Fruit fly (Drosophila melanogaster): Measurements from ENCODE around the gene Brd8.

The Brd8 gene

DNA sequence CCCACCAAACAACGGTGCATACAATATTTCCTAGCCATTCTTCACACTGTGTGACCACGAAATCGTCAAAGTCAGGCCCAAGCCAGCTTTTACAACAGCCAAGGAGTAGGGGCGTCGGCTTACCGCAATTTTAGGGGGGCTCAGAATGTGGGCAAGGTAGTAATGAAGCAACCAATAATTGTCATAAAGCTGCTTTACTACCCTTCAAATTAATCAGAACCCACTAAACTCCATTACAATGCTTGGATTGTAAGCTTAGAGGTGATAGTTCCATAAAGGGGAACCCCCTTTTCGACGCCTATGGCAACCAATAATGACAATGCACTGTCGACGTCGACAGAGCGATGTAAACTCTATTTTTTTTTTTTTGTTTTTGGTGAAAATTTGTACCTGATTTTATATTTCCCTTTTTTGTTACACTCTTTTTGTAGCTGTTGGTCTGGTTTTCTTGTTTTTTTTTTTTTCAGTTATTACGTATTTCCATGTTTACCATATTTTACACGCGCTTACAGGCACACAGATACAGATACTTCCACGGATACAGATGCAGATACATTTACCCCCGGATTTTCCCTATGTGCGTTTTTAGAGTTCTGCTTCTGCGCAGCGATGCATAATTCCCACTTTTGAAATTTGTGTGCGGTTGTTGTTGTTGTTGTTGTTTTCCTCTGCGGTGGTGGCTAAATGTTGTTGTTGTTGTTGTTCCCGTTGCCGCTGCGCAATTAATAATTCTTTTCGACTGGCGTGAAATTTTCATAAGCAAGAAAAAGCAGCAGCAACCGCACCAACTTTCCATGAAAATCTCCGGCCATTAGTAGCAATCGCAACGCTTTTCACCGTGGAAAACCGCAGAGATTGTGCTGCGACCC is 18.4 kb upstream of the Brd8 start (continued):
- TF ChIP-seq CG2129 (GFP tag; IDR thresholded peaks at IDR 0.05; ENCODE audit: partially characterized antibody) (no peak), jing (GFP tag; optimal IDR thresholded peaks at IDR 0.05) (peak; percentile 73), CG12942 (GFP tag; optimal IDR thresholded peaks at IDR 0.05) (peak; percentile 75), Sry-δ (GFP tag; optimal IDR thresholded peaks at IDR 0.05) (peak; percentile 30), CG9437 (GFP tag; optimal IDR thresholded peaks at IDR 0.05) (peak; percentile 58), pum (GFP tag; optimal IDR thresholded peaks at IDR 0.05) (peak; percentile 80), z (GFP tag; IDR thresholded peaks at IDR 0.05) (no peak), CG3838 (GFP tag; optimal IDR thresholded peaks at IDR 0.05) (no peak), CG31388 (GFP tag; optimal IDR thresholded peaks at IDR 0.05) (peak; percentile 30), CG11247 (GFP tag; IDR thresholded peaks at IDR 0.05) (peak; percentile 32; the same call in 1 of the 2 replicates), aop (GFP tag; IDR thresholded peaks at IDR 0.05) (peak; percentile 56; the same call in 1 of the 2 replicates), Ets65A (GFP tag) (peak; percentile 92), CG8765 (GFP tag; IDR thresholded peaks at IDR 0.05) (no peak; the same call in 1 of the 2 replicates), CG10654 (GFP tag; optimal IDR thresholded peaks at IDR 0.05) (peak; percentile 76), Optix (GFP tag; IDR thresholded peaks at IDR 0.05) (peak; percentile 82), CG4282 (GFP tag; optimal IDR thresholded peaks at IDR 0.05) (no peak), gcm2 (GFP tag; optimal IDR thresholded peaks at IDR 0.05) (peak; percentile 33), ftz-f1 (GFP tag; optimal IDR thresholded peaks at IDR 0.05) (no peak), CG6765 (GFP tag; optimal IDR thresholded peaks at IDR 0.05) (peak; percentile 13), Ptx1 (GFP tag; IDR thresholded peaks at IDR 0.05) (peak; percentile 87), vvl (GFP tag; IDR thresholded peaks at IDR 0.05) (peak; percentile 88), fd102C (GFP tag; optimal IDR thresholded peaks at IDR 0.05) (no peak), CG7357 (GFP tag; IDR thresholded peaks at IDR 0.05) (peak; percentile 64; the same call in 2 of the 3 replicates), Dip3 (GFP tag; optimal IDR thresholded peaks at IDR 0.05) (no peak), sr (GFP tag; IDR thresholded peaks at IDR 0.05) (peak; percentile 20; the same call in 1 of the 3 replicates), Kr (GFP tag; optimal IDR thresholded peaks at IDR 0.05) (no peak), salm (tag; optimal IDR thresholded peaks at IDR 0.05) (peak; percentile 59), nau (GFP tag; optimal IDR thresholded peaks at IDR 0.05) (peak; percentile 67), Hmr (GFP tag; optimal IDR thresholded peaks at IDR 0.05) (peak; percentile 16), CG4854 (GFP tag; optimal IDR thresholded peaks at IDR 0.05) (peak; percentile 42), bcd (GFP tag; optimal IDR thresholded peaks at IDR 0.05) (peak; percentile 74), CG17829 (tag; optimal IDR thresholded peaks at IDR 0.05) (peak; percentile 83), CG12104 (GFP tag; optimal IDR thresholded peaks at IDR 0.05) (peak; percentile 46), tap (tag; optimal IDR thresholded peaks at IDR 0.05) (peak; percentile 74), Opbp (GFP tag; IDR thresholded peaks at IDR 0.05; ENCODE audit: partially characterized antibody) (no peak), Aef1 (GFP tag; IDR thresholded peaks at IDR 0.05) (peak; percentile 37; the same call in 1 of the 3 replicates), CG3281 (GFP tag; optimal IDR thresholded peaks at IDR 0.05) (peak; percentile 31), danr (GFP tag; IDR thresholded peaks at IDR 0.05) (peak; percentile 56), Antp (GFP tag; optimal IDR thresholded peaks at IDR 0.05) (peak; percentile 79), seq (GFP tag; IDR thresholded peaks at IDR 0.05) (peak; percentile 44; the same call in 1 of the 2 replicates), corto (GFP tag; optimal IDR thresholded peaks at IDR 0.05) (no peak), vfl (GFP tag; optimal IDR thresholded peaks at IDR 0.05) (no peak), ac (GFP tag; optimal IDR thresholded peaks at IDR 0.05) (no peak), Deaf1 (tag; optimal IDR thresholded peaks at IDR 0.05) (peak; percentile 24), CG17186 (GFP tag; optimal IDR thresholded peaks at IDR 0.05) (peak; percentile 47), gce (GFP tag; IDR thresholded peaks at IDR 0.05) (peak; percentile 76), CG7372 (GFP tag; IDR thresholded peaks at IDR 0.05) (peak; percentile 48; the same call in 1 of the 2 replicates), caup (GFP tag; optimal IDR thresholded peaks at IDR 0.05; ENCODE audit: severe bottlenecking) (peak; percentile 32), run (tag; optimal IDR thresholded peaks at IDR 0.05) (peak; percentile 65)
